Fruit fly (Drosophila melanogaster) whole organism, embryonic: ENCODE results near the gene Hs6st.
A peak's percentile ranks its signal among the peaks of the same experiment; 100 is the strongest.

Experiments
- Adf1 ChIP-seq: fragments of 200-800 bp; sonication (Bioruptor generic); IDR thresholded peaks from 2 replicates; pipeline ENCODE4 v1.3.6; 2022; ENCODE audit warnings: missing biosample characterization, missing genetic modification characterization
- Awh ChIP-seq: fragments of 200-800 bp; sonication (Bioruptor generic); IDR thresholded peaks from 2 replicates; pipeline ENCODE4, ENCODE4 v1.3.6; 2022; ENCODE audit warnings: missing biosample characterization, missing genetic modification characterization
- Blimp-1 ChIP-seq: fragments of 200-800 bp; sonication (Bioruptor generic); optimal IDR thresholded peaks from 3 replicates; lab custom pipeline; 2018; ENCODE audit warnings: missing biosample characterization, missing genetic modification characterization, mild to moderate bottlenecking, moderate library complexity, missing genetic modification reagents
- CG11723 ChIP-seq: fragments of 200-800 bp; sonication (Bioruptor generic); optimal IDR thresholded peaks from 2 replicates; lab custom pipeline; 2017; ENCODE audit warnings: missing biosample characterization, mild to moderate bottlenecking, missing genetic modification characterization
- CG12744 ChIP-seq: fragments of 200-800 bp; sonication (Bioruptor generic); optimal IDR thresholded peaks from 2 replicates; lab custom pipeline; 2016; ENCODE audit warnings: missing biosample characterization, missing genetic modification characterization
- CG13123 ChIP-seq: fragments of 200-800 bp; sonication (Bioruptor generic); optimal IDR thresholded peaks from 2 replicates; lab custom pipeline; 2016; ENCODE audit warnings: missing biosample characterization, missing genetic modification characterization
- CG13894 ChIP-seq: fragments of 200-800 bp; sonication (Bioruptor generic); optimal IDR thresholded peaks from 3 replicates; lab custom pipeline; 2018; ENCODE audit warnings: missing biosample characterization, mild to moderate bottlenecking, missing genetic modification characterization, moderate library complexity
- CG14667 ChIP-seq: fragments of 200-800 bp; sonication (Bioruptor generic); IDR thresholded peaks from 2 replicates; pipeline ENCODE4 v1.3.6; 2022; ENCODE audit warnings: missing biosample characterization, missing genetic modification characterization
- CG14860 ChIP-seq: fragments of 200-800 bp; sonication (Bioruptor generic); IDR thresholded peaks from 3 replicates; pipeline ENCODE4 v1.3.6; 2022; ENCODE audit warnings: missing biosample characterization, missing genetic modification characterization; ENCODE audit not compliant: partially characterized antibody
- CG18011 ChIP-seq: fragments of 200-800 bp; sonication (Bioruptor generic); optimal IDR thresholded peaks from 2 replicates; lab custom pipeline; 2017; ENCODE audit warnings: missing biosample characterization, missing genetic modification characterization, mild to moderate bottlenecking, moderate library complexity, missing genotype
- CG18619 ChIP-seq: fragments of 200-800 bp; sonication (Bioruptor generic); optimal IDR thresholded peaks from 3 replicates; lab custom pipeline; 2017; ENCODE audit warnings: missing biosample characterization, mild to moderate bottlenecking, missing genetic modification characterization
- CG2120 ChIP-seq: fragments of 200-800 bp; sonication (Bioruptor generic); optimal IDR thresholded peaks from 3 replicates; lab custom pipeline; 2016; ENCODE audit warnings: missing biosample characterization, missing genetic modification characterization
- CG2199 ChIP-seq: fragments of 200-800 bp; sonication (Bioruptor generic); IDR thresholded peaks from 3 replicates; pipeline ENCODE4 v1.3.6; 2022; ENCODE audit warnings: missing biosample characterization, missing genetic modification characterization
- CG31388 ChIP-seq: fragments of 200-800 bp; sonication (Bioruptor generic); optimal IDR thresholded peaks from 2 replicates; lab custom pipeline; 2016; ENCODE audit warnings: missing biosample characterization, missing genetic modification characterization
- CG6689 ChIP-seq: fragments of 200-800 bp; sonication (Bioruptor generic); IDR thresholded peaks from 2 replicates; pipeline ENCODE4 v1.3.6; 2022; ENCODE audit warnings: missing biosample characterization, missing genetic modification characterization
- CG6765 ChIP-seq: fragments of 200-800 bp; sonication (Bioruptor generic); optimal IDR thresholded peaks from 3 replicates; lab custom pipeline; 2017; ENCODE audit warnings: missing biosample characterization, mild to moderate bottlenecking, missing genetic modification characterization
- CG7357 ChIP-seq: fragments of 200-800 bp; sonication (Bioruptor generic); IDR thresholded peaks from 3 replicates; pipeline ENCODE4 v1.3.6; 2022; ENCODE audit warnings: missing biosample characterization, missing genetic modification characterization
- CG7372 ChIP-seq: fragments of 200-800 bp; sonication (Bioruptor generic); IDR thresholded peaks from 2 replicates; pipeline ENCODE4 v1.3.6; 2022; ENCODE audit warnings: missing biosample characterization, missing genetic modification characterization
- CG8478 ChIP-seq: fragments of >200 bp; optimal IDR thresholded peaks from 2 replicates; lab custom pipeline; 2018
- Chrac-16 ChIP-seq: fragments of 200-800 bp; sonication (Bioruptor generic); optimal IDR thresholded peaks from 3 replicates; lab custom pipeline; 2016; ENCODE audit warnings: missing biosample characterization, missing genetic modification characterization
- Dbx ChIP-seq: fragments of 200-800 bp; sonication (Bioruptor generic); IDR thresholded peaks from 3 replicates; pipeline ENCODE4 v1.3.6; 2022; ENCODE audit warnings: missing biosample characterization, missing genetic modification characterization
- Dp ChIP-seq: fragments of 200-800 bp; sonication (Bioruptor generic); optimal IDR thresholded peaks from 2 replicates; lab custom pipeline; 2018; ENCODE audit warnings: missing biosample characterization, mild to moderate bottlenecking, missing genetic modification characterization, moderate library complexity
- Drgx ChIP-seq: fragments of 200-800 bp; sonication (Bioruptor generic); IDR thresholded peaks from 2 replicates; pipeline ENCODE4 v1.3.6; 2022; ENCODE audit warnings: missing biosample characterization, missing genetic modification characterization
- Gsc ChIP-seq: fragments of 200-800 bp; sonication (Bioruptor generic); IDR thresholded peaks from 2 replicates; pipeline ENCODE4 v1.3.6; 2022; ENCODE audit warnings: missing biosample characterization, missing genetic modification characterization
- HLH3B ChIP-seq: fragments of 200-800 bp; sonication (Bioruptor generic); IDR thresholded peaks from 2 replicates; pipeline ENCODE4 v1.3.6; 2022; ENCODE audit warnings: missing biosample characterization, missing genetic modification characterization
- Hey ChIP-seq: fragments of 200-800 bp; sonication (Bioruptor generic); optimal IDR thresholded peaks from 3 replicates; lab custom pipeline; 2018; ENCODE audit warnings: missing biosample characterization, mild to moderate bottlenecking, missing genetic modification characterization
- HmgD ChIP-seq: fragments of 200-800 bp; sonication (Bioruptor generic); optimal IDR thresholded peaks from 3 replicates; lab custom pipeline; 2016; ENCODE audit warnings: missing biosample characterization, missing genetic modification characterization
- Hsf ChIP-seq: fragments of 200-800 bp; sonication (Bioruptor generic); optimal IDR thresholded peaks from 3 replicates; lab custom pipeline; 2016; ENCODE audit warnings: missing biosample characterization, missing genetic modification characterization
- Lim3 ChIP-seq: fragments of 200-800 bp; sonication (Bioruptor generic); IDR thresholded peaks from 2 replicates; pipeline ENCODE4 v1.3.6; 2022; ENCODE audit warnings: missing biosample characterization, missing genetic modification characterization
- Mad ChIP-seq: fragments of 200-800 bp; sonication (Bioruptor generic); optimal IDR thresholded peaks from 2 replicates; lab custom pipeline; 2016; ENCODE audit warnings: missing biosample characterization, missing genetic modification characterization
- Myb ChIP-seq: fragments of 200-800 bp; sonication (Bioruptor generic); optimal IDR thresholded peaks from 2 replicates; lab custom pipeline; 2016; ENCODE audit warnings: missing biosample characterization, missing genetic modification characterization
- NK7.1 ChIP-seq: fragments of 200-800 bp; sonication (Bioruptor generic); optimal IDR thresholded peaks from 3 replicates; lab custom pipeline; 2016; ENCODE audit warnings: missing biosample characterization, missing genetic modification characterization
- Nf-YA ChIP-seq: fragments of 200-800 bp; sonication (Bioruptor generic); IDR thresholded peaks from 2 replicates; pipeline ENCODE4 v1.3.6; 2022; ENCODE audit warnings: missing biosample characterization, missing genetic modification characterization
- Optix ChIP-seq: fragments of 200-800 bp; sonication (Bioruptor generic); IDR thresholded peaks from 3 replicates; pipeline ENCODE4 v1.3.6; 2022; ENCODE audit warnings: missing biosample characterization, missing genetic modification characterization
- Rfx ChIP-seq: fragments of 200-800 bp; sonication (Bioruptor generic); IDR thresholded peaks from 2 replicates; pipeline ENCODE4 v1.3.6; 2022; ENCODE audit warnings: missing biosample characterization, missing genetic modification characterization
- Scr ChIP-seq: fragments of 200-800 bp; sonication (Bioruptor generic); IDR thresholded peaks from 2 replicates; pipeline ENCODE4 v1.3.6; 2022; ENCODE audit warnings: missing biosample characterization, missing genetic modification characterization; ENCODE audit not compliant: partially characterized antibody
- Stat92E ChIP-seq, 3 experiments: fragments of >200 bp in 2 of 3; fragments of 200-800 bp in 1 of 3; sonication (Bioruptor generic) in 1 of 3; optimal IDR thresholded peaks; 2 replicates each; lab custom pipeline; 2017 to 2019; ENCODE audit warnings: missing biosample characterization in 3 of 3, missing genetic modification characterization in 3 of 3, mild to moderate bottlenecking in 1 of 3, moderate library complexity in 1 of 3
- bowl ChIP-seq: fragments of 200-800 bp; sonication (Bioruptor generic); IDR thresholded peaks from 2 replicates; pipeline ENCODE4 v1.3.6; 2022; ENCODE audit warnings: missing biosample characterization, missing genetic modification characterization
- cato ChIP-seq: fragments of 200-800 bp; sonication (Bioruptor generic); optimal IDR thresholded peaks from 2 replicates; lab custom pipeline; 2016; ENCODE audit warnings: missing biosample characterization, missing genetic modification characterization, borderline replicate concordance
- cg ChIP-seq: fragments of 200-800 bp; sonication (Bioruptor generic); optimal IDR thresholded peaks from 3 replicates; lab custom pipeline; 2019; ENCODE audit warnings: missing biosample characterization, mild to moderate bottlenecking, missing genetic modification characterization, moderate library complexity
- dysf ChIP-seq: fragments of 200-800 bp; sonication (Bioruptor generic); IDR thresholded peaks from 3 replicates; pipeline ENCODE4 v1.3.6; 2022; ENCODE audit warnings: missing biosample characterization, missing genetic modification characterization
- ham ChIP-seq: fragments of 200-800 bp; sonication (Bioruptor generic); IDR thresholded peaks from 2 replicates; pipeline ENCODE4 v1.3.6; 2022; ENCODE audit warnings: missing biosample characterization, missing genetic modification characterization
- jing ChIP-seq: fragments of 200-800 bp; sonication (Bioruptor generic); optimal IDR thresholded peaks from 2 replicates; lab custom pipeline; 2018; ENCODE audit warnings: missing biosample characterization, mild to moderate bottlenecking, missing genetic modification characterization
- kni ChIP-seq: fragments of 200-800 bp; sonication (Bioruptor generic); optimal IDR thresholded peaks from 3 replicates; lab custom pipeline; 2017; ENCODE audit warnings: mild to moderate bottlenecking, missing biosample characterization, missing genetic modification reagents, missing genetic modification characterization
- mld ChIP-seq: fragments of 200-800 bp; sonication (Bioruptor generic); IDR thresholded peaks from 3 replicates; pipeline ENCODE4 v1.3.6; 2022; ENCODE audit warnings: missing biosample characterization, missing genetic modification characterization; ENCODE audit not compliant: partially characterized antibody
- nmo ChIP-seq: fragments of 200-800 bp; sonication (Bioruptor generic); optimal IDR thresholded peaks from 2 replicates; lab custom pipeline; 2018; ENCODE audit warnings: missing biosample characterization, mild to moderate bottlenecking, missing genetic modification characterization, moderate library complexity
- salm ChIP-seq: fragments of 200-800 bp; sonication (Bioruptor generic); optimal IDR thresholded peaks from 2 replicates; lab custom pipeline; 2018; ENCODE audit warnings: missing biosample characterization, mild to moderate bottlenecking, missing genetic modification characterization
- sisA ChIP-seq: fragments of 200-800 bp; sonication (Bioruptor generic); IDR thresholded peaks from 2 replicates; pipeline ENCODE4 v1.3.6; 2022; ENCODE audit warnings: missing biosample characterization, missing genetic modification characterization
- sob ChIP-seq: fragments of 200-800 bp; sonication (Bioruptor generic); IDR thresholded peaks from 2 replicates; pipeline ENCODE4 v1.3.6; 2022; ENCODE audit warnings: missing biosample characterization, missing genetic modification characterization
- tll ChIP-seq, 2 experiments: fragments of 200-800 bp in 1 of 2; fragments of >200 bp in 1 of 2; sonication (Bioruptor generic) in 1 of 2; optimal IDR thresholded peaks; 2 replicates each; lab custom pipeline; 2017 to 2019; ENCODE audit warnings: missing biosample characterization in 2 of 2, missing genetic modification characterization in 2 of 2, mild to moderate bottlenecking in 1 of 2, moderate library complexity in 1 of 2
- wdn ChIP-seq: fragments of 200-800 bp; sonication (Bioruptor generic); IDR thresholded peaks from 2 replicates; pipeline ENCODE4 v1.3.6; 2022; ENCODE audit warnings: missing biosample characterization, missing genetic modification characterization

Gene Hs6st

DNA sequence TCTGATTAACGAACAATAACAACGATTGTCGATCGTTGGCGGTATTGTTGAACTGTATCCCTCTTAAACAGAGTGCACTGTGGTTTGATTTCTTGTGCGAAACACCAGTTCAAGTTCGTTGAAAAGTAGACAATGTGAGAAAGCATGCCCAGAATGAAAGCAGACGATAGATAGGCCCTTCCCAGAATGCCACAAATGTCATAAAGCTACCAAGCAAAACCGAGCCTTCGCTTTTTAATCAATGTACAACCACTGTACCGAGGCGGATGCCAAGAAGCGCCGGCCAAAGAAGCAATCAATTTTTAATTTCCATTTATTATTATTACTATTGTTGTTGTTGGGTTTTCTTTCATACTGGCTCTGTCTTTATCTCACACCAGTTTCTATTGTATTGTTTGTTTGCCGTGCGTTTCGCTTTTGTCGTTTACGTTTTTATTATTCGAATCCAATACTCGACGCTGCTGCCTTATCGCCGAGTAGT, 99.4 kb downstream of the Hs6st start (continued):
- TF ChIP-seq bowl (GFP tag; lab: Robert Waterston, UW) (0 out of 2 replicates have a peak, but pooled peaks have one; percentile 20), sob (GFP tag; lab: Robert Waterston, UW) (peak; percentile 85), CG7372 (GFP tag; lab: Robert Waterston, UW) (peak; percentile 63), Blimp-1 (peak; percentile 75), Scr (GFP tag; lab: Robert Waterston, UW) (peak; percentile 38; the same call in 1 of the 2 replicates), CG18619 (peak; percentile 77), CG31388 (GFP tag; lab: Kevin White, UChicago) (peak; percentile 52), Hey (tag; lab: Kevin White, UChicago) (peak; percentile 17), wdn (GFP tag; lab: Robert Waterston, UW) (peak; percentile 77), nmo (GFP tag; lab: Kevin White, UChicago) (peak; percentile 60), CG2199 (GFP tag; lab: Robert Waterston, UW) (peak; percentile 73; the same call in 1 of the 3 replicates), Gsc (GFP tag; lab: Robert Waterston, UW) (peak; percentile 58; the same call in 1 of the 2 replicates), HLH3B (GFP tag; lab: Robert Waterston, UW) (peak; percentile 87), CG2120 (peak; percentile 91), Adf1 (GFP tag; lab: Robert Waterston, UW) (peak; percentile 76), CG6689 (peak; percentile 87), Mad (GFP tag; lab: Kevin White, UChicago) (peak; percentile 80), Awh (GFP tag; lab: Robert Waterston, UW) (peak; percentile 87), ham (GFP tag; lab: Robert Waterston, UW) (no peak), tll (GFP tag; optimal IDR thresholded peaks at IDR 0.05; lab: Kevin White, UChicago) (no peak), cato (GFP tag; lab: Kevin White, UChicago) (peak; percentile 69), dysf (GFP tag; lab: Robert Waterston, UW) (peak; percentile 90), Drgx (GFP tag; lab: Robert Waterston, UW) (peak; percentile 77), CG14667 (GFP tag; lab: Robert Waterston, UW) (peak; percentile 84), CG14860 (GFP tag; lab: Robert Waterston, UW) (no peak), Dp (GFP tag; lab: Kevin White, UChicago) (no peak), kni (GFP tag; lab: Kevin White, UChicago) (no peak), CG12744 (peak; percentile 69), Dbx (GFP tag; lab: Robert Waterston, UW) (peak; percentile 84), Stat92E (GFP tag; optimal IDR thresholded peaks at IDR 0.05; lab: Kevin White, UChicago) (no peak), Myb (GFP tag; lab: Kevin White, UChicago) (peak; percentile 65), Nf-YA (GFP tag; lab: Robert Waterston, UW) (peak; percentile 61), salm (tag; lab: Kevin White, UChicago) (peak; percentile 70), Optix (GFP tag; lab: Robert Waterston, UW) (peak; percentile 78), NK7.1 (peak; percentile 56), CG13894 (peak; percentile 41), CG8478 (lab: Kevin White, UChicago) (no peak), Rfx (GFP tag; lab: Robert Waterston, UW) (peak; percentile 93), CG6765 (GFP tag; lab: Kevin White, UChicago) (no peak), mld (GFP tag; lab: Robert Waterston, UW) (no peak), CG18011 (peak; percentile 52), CG11723 (GFP tag; lab: Kevin White, UChicago) (peak; percentile 38), Hsf (GFP tag; lab: Kevin White, UChicago) (peak; percentile 87), jing (GFP tag; lab: Kevin White, UChicago) (peak; percentile 72), HmgD (GFP tag; lab: Kevin White, UChicago) (peak; percentile 37), cg (GFP tag; lab: Kevin White, UChicago) (no peak), CG7357 (GFP tag; lab: Robert Waterston, UW) (peak; percentile 66; the same call in 2 of the 3 replicates), CG13123 (GFP tag; lab: Kevin White, UChicago) (peak; percentile 65), Lim3 (GFP tag; lab: Robert Waterston, UW) (peak; percentile 66), Chrac-16 (GFP tag; lab: Kevin White, UChicago) (peak; percentile 79), sisA (GFP tag; lab: Robert Waterston, UW) (peak; percentile 82)
